Worm (Caenorhabditis elegans) whole organism, mixed stage, embryonic: Measurements from ENCODE around the gene nspg-7.2.
A peak's percentile ranks its signal among the peaks of the same experiment; 100 is the strongest.

Experiments
- M03D4.4 ChIP-seq: sonication (generic microtip); optimal IDR thresholded peaks from 2 replicates; lab custom pipeline; 2017; ENCODE audit warnings: mild to moderate bottlenecking, missing genetic modification characterization, missing compliant biosample characterization
- blmp-1 ChIP-seq: fragments of 150-350 bp; optimal IDR thresholded peaks from 2 replicates; lab custom pipeline; 2014; ENCODE audit warnings: missing biosample characterization, missing genetic modification characterization
- ceh-39 ChIP-seq: fragments of 150-350 bp; optimal IDR thresholded peaks from 2 replicates; lab custom pipeline; 2014; ENCODE audit warnings: missing biosample characterization, missing genetic modification characterization
- ceh-43 ChIP-seq: fragments of 200-800 bp; sonication (Bioruptor generic); optimal IDR thresholded peaks from 2 replicates; lab custom pipeline; 2018; ENCODE audit warnings: mild to moderate bottlenecking, missing genetic modification characterization, moderate library complexity, missing compliant biosample characterization
- ceh-83 ChIP-seq: fragments of 200-800 bp; sonication (Bioruptor generic); optimal IDR thresholded peaks from 2 replicates; lab custom pipeline; 2018; ENCODE audit warnings: mild to moderate bottlenecking, missing genetic modification characterization, missing compliant biosample characterization
- ces-1 ChIP-seq: fragments of 150-350 bp; optimal IDR thresholded peaks from 2 replicates; lab custom pipeline; 2014; ENCODE audit warnings: missing biosample characterization, missing genetic modification reagents, missing genetic modification characterization
- cnd-1 ChIP-seq: fragments of 200-800 bp; sonication (Bioruptor generic); optimal IDR thresholded peaks from 2 replicates; lab custom pipeline; 2018; ENCODE audit warnings: mild to moderate bottlenecking, missing genetic modification characterization, missing compliant biosample characterization
- drap-1 ChIP-seq: fragments of 200-800 bp; sonication (Bioruptor generic); optimal IDR thresholded peaks from 3 replicates; lab custom pipeline; 2018; ENCODE audit warnings: mild to moderate bottlenecking, missing genetic modification characterization, missing compliant biosample characterization
- elt-1 ChIP-seq: sonication (generic microtip); optimal IDR thresholded peaks from 2 replicates; lab custom pipeline; 2017; ENCODE audit warnings: missing genetic modification characterization, mild to moderate bottlenecking, missing compliant biosample characterization, antibody characterized with exemption, moderate library complexity, borderline replicate concordance; ENCODE audit not compliant: insufficient read depth
- elt-3 ChIP-seq: fragments of 150-350 bp; optimal IDR thresholded peaks from 2 replicates; lab custom pipeline; 2014; ENCODE audit warnings: missing biosample characterization, missing genetic modification characterization
- flh-1 ChIP-seq: fragments of 200-800 bp; sonication (Bioruptor generic); optimal IDR thresholded peaks from 2 replicates; lab custom pipeline; 2018; ENCODE audit warnings: mild to moderate bottlenecking, missing genetic modification characterization, moderate library complexity, missing compliant biosample characterization
- ham-2 ChIP-seq: fragments of 200-800 bp; sonication (Bioruptor generic); optimal IDR thresholded peaks from 2 replicates; lab custom pipeline; 2018; ENCODE audit warnings: mild to moderate bottlenecking, missing genetic modification characterization, missing compliant biosample characterization
- hlh-1 ChIP-seq: fragments of 150-350 bp; optimal IDR thresholded peaks from 2 replicates; lab custom pipeline; 2014; ENCODE audit warnings: missing biosample characterization, missing genetic modification reagents, missing genetic modification characterization
- lin-32 ChIP-seq: fragments of 200-800 bp; sonication (Bioruptor generic); optimal IDR thresholded peaks from 2 replicates; lab custom pipeline; 2018; ENCODE audit warnings: mild to moderate bottlenecking, missing genetic modification characterization, missing compliant biosample characterization
- lsy-2 ChIP-seq: fragments of 150-350 bp; optimal IDR thresholded peaks from 2 replicates; lab custom pipeline; 2014; ENCODE audit warnings: missing biosample characterization, missing genetic modification characterization
- mab-5 ChIP-seq: fragments of 150-350 bp; optimal IDR thresholded peaks from 2 replicates; lab custom pipeline; 2014; ENCODE audit warnings: missing biosample characterization, missing genetic modification characterization
- mep-1 ChIP-seq: fragments of 150-350 bp; optimal IDR thresholded peaks from 2 replicates; lab custom pipeline; 2017; ENCODE audit warnings: missing biosample characterization, missing genetic modification reagents, missing genetic modification characterization, inconsistent platforms
- mls-2 ChIP-seq: sonication (generic microtip); optimal IDR thresholded peaks from 2 replicates; lab custom pipeline; 2016; ENCODE audit warnings: mild to moderate bottlenecking, missing genetic modification characterization, moderate library complexity, missing compliant biosample characterization
- nhr-12 ChIP-seq: fragments of 150-350 bp; optimal IDR thresholded peaks from 2 replicates; lab custom pipeline; 2014; ENCODE audit warnings: missing biosample characterization, missing genetic modification characterization
- nhr-2 ChIP-seq: fragments of 150-350 bp; optimal IDR thresholded peaks from 2 replicates; lab custom pipeline; 2014; ENCODE audit warnings: missing biosample characterization, missing genetic modification characterization
- nhr-237 ChIP-seq: fragments of 150-350 bp; optimal IDR thresholded peaks from 2 replicates; lab custom pipeline; 2014; ENCODE audit warnings: missing biosample characterization, missing genetic modification characterization
- nhr-76 ChIP-seq: sonication (generic microtip); optimal IDR thresholded peaks from 2 replicates; lab custom pipeline; 2017; ENCODE audit warnings: missing biosample characterization, missing genetic modification characterization
- sem-2 ChIP-seq: fragments of 200-800 bp; sonication (Bioruptor generic); optimal IDR thresholded peaks from 2 replicates; lab custom pipeline; 2018; ENCODE audit warnings: mild to moderate bottlenecking, missing genetic modification characterization, missing compliant biosample characterization
- snpc-4 ChIP-seq: fragments of 150-350 bp; optimal IDR thresholded peaks from 2 replicates; lab custom pipeline; 2014; ENCODE audit warnings: missing biosample characterization, missing genetic modification characterization
- sptf-1 ChIP-seq: sonication (generic microtip); optimal IDR thresholded peaks from 2 replicates; lab custom pipeline; 2017; ENCODE audit warnings: mild to moderate bottlenecking, missing genetic modification characterization, moderate library complexity, missing compliant biosample characterization
- tbx-8 ChIP-seq: fragments of 200-800 bp; sonication (Bioruptor generic); optimal IDR thresholded peaks from 2 replicates; lab custom pipeline; 2018; ENCODE audit warnings: mild to moderate bottlenecking, missing genetic modification characterization, moderate library complexity, missing compliant biosample characterization
- unc-120 ChIP-seq: sonication (generic microtip); optimal IDR thresholded peaks from 2 replicates; lab custom pipeline; 2017; ENCODE audit warnings: missing genetic modification characterization, missing compliant biosample characterization; ENCODE audit not compliant: poor library complexity, severe bottlenecking
- unc-39 ChIP-seq: fragments of 150-350 bp; optimal IDR thresholded peaks from 2 replicates; lab custom pipeline; 2014; ENCODE audit warnings: missing biosample characterization, missing genetic modification characterization
- zip-8 ChIP-seq: fragments of 150-350 bp; optimal IDR thresholded peaks from 2 replicates; lab custom pipeline; 2014; ENCODE audit warnings: missing biosample characterization, missing genetic modification characterization
- ztf-11 ChIP-seq: fragments of 150-350 bp; optimal IDR thresholded peaks from 2 replicates; lab custom pipeline; 2014; ENCODE audit warnings: missing biosample characterization, missing genetic modification characterization

Gene nspg-7.2

DNA sequence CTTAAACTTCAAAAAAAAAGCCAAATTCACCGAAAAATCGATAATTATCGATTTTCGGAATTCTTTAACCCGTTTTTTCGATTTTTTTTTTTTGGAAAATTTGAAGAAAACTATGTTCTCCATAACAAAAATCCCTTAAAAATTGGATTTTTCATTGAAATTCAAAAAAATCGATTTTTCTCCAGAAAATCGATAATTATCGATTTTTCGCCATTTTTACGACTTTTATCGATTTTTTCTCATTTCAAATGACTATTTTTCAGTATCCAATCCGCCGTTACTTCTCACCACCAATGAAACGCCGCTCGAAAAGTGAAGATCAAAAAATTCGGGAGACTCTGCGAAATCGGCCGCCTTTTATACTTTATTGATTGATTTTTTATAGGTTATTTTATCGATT is 17.3 kb downstream of the nspg-7.2 start:
- TF ChIP-seq sem-2 (GFP tag; lab: Kevin White, UChicago), result no peak
- TF ChIP-seq sptf-1 (tag; lab: Kevin White, UChicago), result no peak
- TF ChIP-seq nhr-76, result no peak
- TF ChIP-seq mls-2 (tag; lab: Kevin White, UChicago), result no peak
- no peak for TF ChIP-seq nhr-12 (tag; lab: Kevin White, UChicago)
- TF ChIP-seq M03D4.4 (tag; lab: Kevin White, UChicago), result no peak
- no peak for TF ChIP-seq elt-1 (tag; lab: Kevin White, UChicago)
- no peak for TF ChIP-seq zip-8 (tag; lab: Kevin White, UChicago)
- TF ChIP-seq drap-1 (GFP tag; lab: Kevin White, UChicago), result no peak
- TF ChIP-seq ceh-43, result no peak
- TF ChIP-seq ceh-39 (tag; lab: Kevin White, UChicago), result no peak
- TF ChIP-seq nhr-237 (tag; lab: Kevin White, UChicago), result no peak
- TF ChIP-seq, all 35 proteins: peak for 0

DNA sequence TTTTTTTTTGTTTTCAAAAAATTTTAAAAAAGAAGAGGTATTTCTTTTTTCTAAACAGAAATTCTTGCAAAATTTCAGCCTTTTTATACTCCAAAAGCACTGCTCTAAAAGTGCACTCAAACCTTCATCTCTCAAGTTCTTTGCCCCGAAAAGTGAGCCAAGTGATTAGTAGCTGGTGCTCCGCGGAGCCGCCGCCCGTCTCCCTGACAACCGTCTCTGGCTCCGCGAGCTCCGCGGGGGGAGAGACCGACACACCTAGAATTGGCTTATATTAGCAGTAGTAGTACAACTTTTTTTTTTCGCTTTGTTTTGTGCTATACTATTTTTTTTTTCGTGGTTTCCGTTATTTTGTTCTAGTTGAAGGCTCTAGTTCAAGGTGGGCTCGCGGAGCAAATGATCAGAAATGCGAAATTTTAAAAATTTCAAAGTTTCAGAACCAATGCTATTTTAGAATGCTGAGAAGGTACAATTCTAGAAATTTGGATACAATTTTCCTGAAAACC is 25.5 kb downstream of the nspg-7.2 start, which contains the start of gene Y53G8AL.1:
Gene Y53G8AL.1, plus strand, starts transcription at position 453 of the 503 bp plus-strand sequence.
- TF ChIP-seq nhr-12 (tag; lab: Kevin White, UChicago), result no peak
- TF ChIP-seq sptf-1 (tag; lab: Kevin White, UChicago), result no peak
- no peak for TF ChIP-seq nhr-2
- no peak for TF ChIP-seq lin-32
- TF ChIP-seq mab-5 (tag; lab: Kevin White, UChicago), result no peak
- TF ChIP-seq, all 35 proteins: peak for 0

DNA sequence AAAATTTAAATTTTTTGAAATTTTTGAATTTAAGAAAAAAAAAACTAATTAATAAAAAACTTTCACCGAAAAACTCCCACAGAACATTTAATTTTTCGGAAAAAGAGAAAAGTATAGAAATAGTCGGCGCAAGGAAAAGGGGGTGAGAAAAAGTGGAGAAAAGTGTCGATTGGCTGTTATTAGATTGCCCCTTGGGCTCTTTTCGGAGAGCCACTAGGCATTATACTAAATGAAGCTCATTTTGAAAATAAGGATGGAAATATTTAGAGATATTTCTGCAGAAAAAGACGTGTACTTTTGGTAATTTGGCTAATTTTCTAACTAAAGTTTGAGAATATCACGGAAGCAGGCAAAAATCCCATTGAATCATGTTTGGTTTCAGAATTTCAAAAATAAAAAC is 34.1 kb downstream of the nspg-7.2 start:
- TF ChIP-seq zip-8 (tag; lab: Kevin White, UChicago), result no peak
- no peak for TF ChIP-seq cnd-1 (tag; lab: Kevin White, UChicago)
- no peak for TF ChIP-seq snpc-4 (tag; lab: Kevin White, UChicago)
- TF ChIP-seq tbx-8 (GFP tag; lab: Kevin White, UChicago), result no peak
- TF ChIP-seq elt-1 (tag; lab: Kevin White, UChicago), result no peak
- peak; percentile 93 for TF ChIP-seq ces-1 (GFP tag; lab: Kevin White, UChicago)
- TF ChIP-seq lin-32, result no peak
- no peak for TF ChIP-seq drap-1 (GFP tag; lab: Kevin White, UChicago)

DNA sequence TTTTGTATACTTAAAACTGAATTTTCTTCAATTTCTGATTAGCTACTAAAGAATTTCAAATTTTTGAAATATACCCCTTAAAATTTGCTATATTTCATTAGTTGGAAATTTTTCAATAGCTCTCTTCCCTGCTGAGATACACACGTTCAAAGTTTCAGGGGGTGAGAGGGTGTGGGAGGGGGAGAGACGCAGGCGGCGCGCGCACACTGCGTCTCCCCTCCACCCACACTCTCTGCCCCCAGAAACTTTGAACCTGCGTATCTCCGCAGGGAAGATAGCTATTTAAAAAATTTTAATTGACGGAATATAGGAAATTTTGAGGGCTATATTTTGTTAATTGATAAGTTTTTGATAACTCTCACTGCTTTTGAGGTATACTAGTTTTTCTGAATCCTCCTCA is 35.5 kb downstream of the nspg-7.2 start:
- no peak for TF ChIP-seq M03D4.4 (tag; lab: Kevin White, UChicago)
- TF ChIP-seq zip-8 (tag; lab: Kevin White, UChicago), result no peak
- no peak for TF ChIP-seq ceh-83 (GFP tag; lab: Kevin White, UChicago)
- TF ChIP-seq hlh-1 (tag; lab: Kevin White, UChicago), result no peak
- TF ChIP-seq blmp-1, result no peak
- TF ChIP-seq elt-3 (tag; lab: Kevin White, UChicago), result no peak
- no peak for TF ChIP-seq sptf-1 (tag; lab: Kevin White, UChicago)
- no peak for TF ChIP-seq tbx-8 (GFP tag; lab: Kevin White, UChicago)
- TF ChIP-seq nhr-76, result no peak
- TF ChIP-seq ceh-39 (tag; lab: Kevin White, UChicago), result no peak
- no peak for TF ChIP-seq mab-5 (tag; lab: Kevin White, UChicago)
- no peak for TF ChIP-seq mep-1
- TF ChIP-seq unc-39 (tag; lab: Kevin White, UChicago), result no peak

DNA sequence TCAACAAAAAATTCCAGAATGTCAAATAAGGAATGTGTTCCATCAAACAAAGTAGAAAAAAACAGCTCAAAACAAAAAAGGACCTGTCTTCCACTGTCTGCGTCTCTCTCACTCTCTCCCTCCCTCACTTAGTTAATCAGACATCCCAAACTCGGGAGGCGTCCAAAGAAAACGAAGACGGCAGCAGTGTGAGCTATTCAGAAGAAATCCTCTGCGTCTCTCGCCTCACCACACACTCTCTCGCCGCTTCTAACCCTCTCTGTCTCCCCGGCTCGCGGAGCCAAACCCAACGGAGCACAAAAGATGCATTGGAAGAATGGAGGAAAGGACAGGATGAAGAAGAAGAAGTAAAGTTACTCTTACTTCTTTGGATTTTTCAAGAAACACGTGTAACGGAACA is 37.9 kb downstream of the nspg-7.2 start:
- TF ChIP-seq ztf-11 (tag; lab: Kevin White, UChicago) (no peak), snpc-4 (tag; lab: Kevin White, UChicago) (no peak), cnd-1 (tag; lab: Kevin White, UChicago) (no peak), unc-120 (tag; lab: Kevin White, UChicago) (peak; percentile 36), unc-39 (tag; lab: Kevin White, UChicago) (no peak), sem-2 (GFP tag; lab: Kevin White, UChicago) (no peak), flh-1 (no peak), M03D4.4 (tag; lab: Kevin White, UChicago) (no peak), ces-1 (GFP tag; lab: Kevin White, UChicago) (peak; percentile 77), ceh-83 (GFP tag; lab: Kevin White, UChicago) (no peak), nhr-12 (tag; lab: Kevin White, UChicago) (no peak), tbx-8 (GFP tag; lab: Kevin White, UChicago) (no peak), ham-2 (GFP tag; lab: Kevin White, UChicago) (no peak), nhr-2 (no peak), lin-32 (no peak), lsy-2 (peak; percentile 18), mep-1 (no peak), zip-8 (tag; lab: Kevin White, UChicago) (no peak), drap-1 (GFP tag; lab: Kevin White, UChicago) (no peak), ceh-39 (tag; lab: Kevin White, UChicago) (no peak)
